Worm (Caenorhabditis elegans): ENCODE measurements around the gene srb-1.

srb-1 gene

DNA sequence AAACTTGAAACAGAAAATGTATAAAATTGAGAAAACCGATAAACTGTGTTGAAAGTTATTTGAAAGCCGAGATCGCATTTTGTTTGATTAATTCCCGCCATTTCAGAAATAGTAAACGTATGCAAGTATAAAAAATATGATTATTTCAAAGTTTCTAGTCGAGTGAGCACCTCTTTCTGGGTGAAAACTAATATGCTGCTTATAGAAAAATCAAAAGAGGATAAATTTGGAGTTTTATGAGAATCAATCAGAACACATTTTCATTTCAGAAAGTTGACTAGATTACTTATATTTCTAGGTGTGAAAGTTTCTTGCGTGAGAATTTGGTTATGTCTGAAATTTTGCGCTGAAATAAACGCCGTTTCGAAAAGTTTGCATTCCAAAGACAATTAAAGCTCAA is 13.3 kb downstream of the srb-1 start, which contains the start of gene srb-13:
TSS of gene srb-13 (minus strand) at position 101 of the 400 bp plus-strand sequence.
- no peak for TF ChIP-seq unc-62 (GFP tag; optimal IDR thresholded peaks at IDR 0.05)

- no peak for TF ChIP-seq unc-62 (GFP tag; optimal IDR thresholded peaks at IDR 0.05)
These were observed 13.8 kb downstream of the srb-1 start, which contains the start of gene msp-45 for ce11 chrII:5156983-5157382. msp-45 (minus strand) TSS chrII:5157083.

DNA sequence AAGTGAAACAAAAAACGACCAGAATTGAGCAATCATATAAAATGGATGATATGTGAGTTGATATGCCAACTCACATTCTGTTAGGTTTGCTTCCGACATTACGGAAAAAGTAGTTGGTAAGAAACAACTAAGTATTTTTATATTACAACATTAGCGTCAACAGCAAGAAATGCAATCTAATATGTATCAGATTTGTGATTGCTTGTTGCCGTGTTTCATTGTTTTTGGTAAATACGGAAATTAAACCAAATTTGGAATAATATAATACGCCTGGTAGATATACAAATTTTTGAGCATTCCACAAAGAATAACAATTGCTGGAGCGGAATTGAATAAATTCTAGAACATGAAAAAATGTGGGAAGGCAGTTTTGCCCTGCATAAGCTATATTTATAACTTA is 16.3 kb downstream of the srb-1 start, which contains the start of gene srb-12:
TSS of gene srb-12 (minus strand) at position 101 of the 400 bp plus-strand sequence.
- TF ChIP-seq unc-62 (GFP tag; optimal IDR thresholded peaks at IDR 0.05), result no peak

DNA sequence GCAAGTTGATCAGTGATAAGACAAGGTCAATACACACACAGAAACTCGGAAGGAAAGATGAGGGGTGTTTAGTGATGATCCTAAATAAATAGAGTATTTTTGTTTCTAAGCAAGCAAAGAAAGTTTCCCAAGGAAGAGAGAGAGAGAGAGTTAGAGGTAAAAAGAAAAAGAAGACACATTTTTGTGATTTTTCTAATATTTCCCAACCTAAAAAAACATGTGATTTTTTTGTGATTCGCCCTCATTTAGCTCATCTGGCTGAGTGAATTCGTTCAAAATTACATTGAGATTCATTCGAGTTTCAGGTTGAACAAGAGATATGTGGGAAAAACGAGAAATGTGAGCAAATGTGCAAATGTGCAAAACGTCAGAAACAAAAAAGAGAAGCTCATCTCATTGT is 20.0 kb downstream of the srb-1 start, which contains the start of gene srb-16:
TSS of gene srb-16 (minus strand) at position 101 of the 400 bp plus-strand sequence.
- TF ChIP-seq unc-62 (GFP tag; optimal IDR thresholded peaks at IDR 0.05), result no peak

DNA sequence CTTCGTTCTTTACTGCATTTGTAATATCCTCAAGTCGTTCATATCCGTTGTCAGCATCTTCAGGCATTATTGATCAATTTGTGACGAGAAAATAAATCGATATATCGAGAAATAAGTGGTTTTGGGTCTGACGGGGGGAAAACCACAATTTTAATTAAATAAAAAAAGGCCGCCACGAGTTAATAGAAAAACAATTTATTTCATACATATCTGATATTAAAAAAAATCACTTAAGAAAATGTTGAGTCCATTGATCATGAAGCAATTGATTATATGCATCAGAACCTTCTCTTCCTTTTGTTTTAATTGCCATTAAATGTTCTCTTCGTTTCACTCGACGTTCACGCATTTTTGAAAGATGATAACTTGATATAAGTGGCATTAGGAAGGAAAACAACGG is 22.5 kb downstream of the srb-1 start, which contains the start of gene F58A6.5:
TSS of gene F58A6.5 (minus strand) at position 101 of the 400 bp plus-strand sequence.
- no peak for TF ChIP-seq unc-62 (GFP tag; optimal IDR thresholded peaks at IDR 0.05)

- TF ChIP-seq unc-62 (GFP tag; optimal IDR thresholded peaks at IDR 0.05), result no peak
These were observed 28.2 kb downstream of the srb-1 start, which contains the start of gene F58A6.1 for ce11 chrII:5142619-5143018. F58A6.1 (plus strand) TSS chrII:5142919.

ce11 chrII:5141945-5142514 is 28.8 kb downstream of the srb-1 start, which contains the start of gene nas-29:
nas-29 (minus strand) TSS chrII:5142036.
- no peak for TF ChIP-seq unc-62 (GFP tag; optimal IDR thresholded peaks at IDR 0.05)

ce11 chrII:5136296-5136767 is 34.5 kb downstream of the srb-1 start, which contains the start of gene F58A6.2:
F58A6.2 (plus strand) TSS chrII:5136717.
- TF ChIP-seq unc-62 (GFP tag; optimal IDR thresholded peaks at IDR 0.05), result no peak

ce11 chrII:5131800-5132199 is 39.0 kb downstream of the srb-1 start:
- no peak for TF ChIP-seq unc-62 (GFP tag; optimal IDR thresholded peaks at IDR 0.05)

ce11 chrII:5130081-5130480 is 40.8 kb downstream of the srb-1 start, which contains the start of gene lgc-56:
lgc-56 (plus strand) TSS chrII:5130381.
- TF ChIP-seq unc-62 (GFP tag; optimal IDR thresholded peaks at IDR 0.05), result no peak

DNA sequence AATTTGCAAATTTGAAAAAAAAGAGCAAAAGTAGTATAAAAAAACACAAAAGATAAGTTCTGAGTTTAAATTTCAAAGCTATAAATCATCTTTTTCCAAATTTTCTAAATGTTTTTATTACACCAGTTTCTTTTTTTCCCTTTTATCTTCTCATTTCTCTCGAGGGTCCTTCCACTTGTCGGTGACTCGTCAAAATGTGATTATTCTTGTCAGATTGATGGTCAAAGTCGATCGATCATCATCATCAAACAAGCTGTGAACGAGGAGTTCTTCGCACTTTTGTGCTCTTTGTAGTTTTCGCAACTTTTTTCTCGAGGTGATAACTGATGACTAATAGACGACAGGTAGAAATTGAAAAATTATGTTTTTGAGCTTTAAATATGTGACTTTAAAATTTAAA is 50.2 kb downstream of the srb-1 start:
- TF ChIP-seq unc-62 (GFP tag; optimal IDR thresholded peaks at IDR 0.05), result no peak

Data from whole organism, dauer.